Fruit fly (Drosophila melanogaster) S2 (cell line): ENCODE measurements around the gene Hgsnat.

ENCODE experiments used
- CG8478 ChIP-seq: fragments of >200 bp; optimal IDR thresholded peaks from 2 replicates; lab custom pipeline; 2018
- CTCF ChIP-seq, 2 experiments: fragments of >200 bp; optimal IDR thresholded peaks; 2 replicates each; lab custom pipeline; 2018

DNA sequence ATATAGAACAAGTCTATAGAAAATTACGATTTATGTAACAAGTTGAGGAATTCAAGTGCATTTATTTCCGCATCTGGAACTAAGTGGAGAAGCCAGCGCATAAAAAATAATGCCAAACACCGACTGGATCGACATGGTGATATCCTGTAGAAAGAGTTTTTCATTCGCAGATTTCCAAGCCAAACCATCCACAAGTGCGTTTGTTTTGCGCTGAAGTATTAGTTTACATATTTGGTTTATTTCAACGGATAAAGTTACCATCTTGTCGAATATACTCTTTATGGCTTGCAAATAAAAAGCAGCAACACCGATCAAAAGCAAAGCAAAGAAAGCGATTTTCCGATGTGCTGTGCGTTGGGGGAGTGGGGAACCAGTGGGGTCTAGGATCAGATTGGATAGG is 44.4 kb downstream of the Hgsnat start:
- TF ChIP-seq CG8478 (no peak), CTCF (optimal IDR thresholded peaks at IDR 0.05; lab: Kevin White, UChicago) (no peak)
